Worm (Caenorhabditis elegans): ENCODE results near the gene sod-1.

ce11 chrII:6932978-6933377 is 40.7 kb downstream of the sod-1 start:
- TF ChIP-seq rnt-1 (tag; optimal IDR thresholded peaks at IDR 0.05) (no peak), F13H6.1 (tag; optimal IDR thresholded peaks at IDR 0.05) (no peak), C38D4.7 (GFP tag; optimal IDR thresholded peaks at IDR 0.05) (no peak), ahr-1 (tag; optimal IDR thresholded peaks at IDR 0.05) (no peak), hlh-6 (tag; optimal IDR thresholded peaks at IDR 0.05) (no peak), pqm-1 (tag; optimal IDR thresholded peaks at IDR 0.05) (no peak), sox-2 (GFP tag; IDR thresholded peaks at IDR 0.05) (no peak), sox-4 (tag; optimal IDR thresholded peaks at IDR 0.05) (no peak), elt-2 (tag; optimal IDR thresholded peaks at IDR 0.05) (no peak), dmd-4 (tag; optimal IDR thresholded peaks at IDR 0.05; ENCODE audit: borderline replicate concordance) (no peak), unc-55 (GFP tag; optimal IDR thresholded peaks at IDR 0.05) (no peak), lin-11 (tag; optimal IDR thresholded peaks at IDR 0.05) (no peak), fkh-10 (GFP tag; optimal IDR thresholded peaks at IDR 0.05) (no peak), pag-3 (tag; optimal IDR thresholded peaks at IDR 0.05; ENCODE audit: borderline replicate concordance) (no peak)

Measured in whole organism, late embryonic.